Worm (Caenorhabditis elegans) whole organism, mixed stage, embryonic: ENCODE data around the gene txdc-9.

Experiments used
- M03D4.4 ChIP-seq: sonication (generic microtip); optimal IDR thresholded peaks from 2 replicates; lab custom pipeline; 2017; ENCODE audit warnings: mild to moderate bottlenecking, missing genetic modification characterization, missing compliant biosample characterization
- bed-3 ChIP-seq: fragments of 200-800 bp; sonication (Bioruptor generic); optimal IDR thresholded peaks from 3 replicates; lab custom pipeline; 2018; ENCODE audit warnings: mild to moderate bottlenecking, missing genetic modification characterization, moderate library complexity, missing compliant biosample characterization
- blmp-1 ChIP-seq: fragments of 150-350 bp; optimal IDR thresholded peaks from 2 replicates; lab custom pipeline; 2014; ENCODE audit warnings: missing biosample characterization, missing genetic modification characterization
- ceh-39 ChIP-seq: fragments of 150-350 bp; optimal IDR thresholded peaks from 2 replicates; lab custom pipeline; 2014; ENCODE audit warnings: missing biosample characterization, missing genetic modification characterization
- ceh-43 ChIP-seq: fragments of 200-800 bp; sonication (Bioruptor generic); optimal IDR thresholded peaks from 2 replicates; lab custom pipeline; 2018; ENCODE audit warnings: mild to moderate bottlenecking, missing genetic modification characterization, moderate library complexity, missing compliant biosample characterization
- ceh-83 ChIP-seq: fragments of 200-800 bp; sonication (Bioruptor generic); optimal IDR thresholded peaks from 2 replicates; lab custom pipeline; 2018; ENCODE audit warnings: mild to moderate bottlenecking, missing genetic modification characterization, missing compliant biosample characterization
- ces-1 ChIP-seq: fragments of 150-350 bp; optimal IDR thresholded peaks from 2 replicates; lab custom pipeline; 2014; ENCODE audit warnings: missing biosample characterization, missing genetic modification reagents, missing genetic modification characterization
- cnd-1 ChIP-seq: fragments of 200-800 bp; sonication (Bioruptor generic); optimal IDR thresholded peaks from 2 replicates; lab custom pipeline; 2018; ENCODE audit warnings: mild to moderate bottlenecking, missing genetic modification characterization, missing compliant biosample characterization
- drap-1 ChIP-seq: fragments of 200-800 bp; sonication (Bioruptor generic); optimal IDR thresholded peaks from 3 replicates; lab custom pipeline; 2018; ENCODE audit warnings: mild to moderate bottlenecking, missing genetic modification characterization, missing compliant biosample characterization
- elt-1 ChIP-seq: sonication (generic microtip); optimal IDR thresholded peaks from 2 replicates; lab custom pipeline; 2017; ENCODE audit warnings: missing genetic modification characterization, mild to moderate bottlenecking, missing compliant biosample characterization, antibody characterized with exemption, moderate library complexity, borderline replicate concordance; ENCODE audit not compliant: insufficient read depth
- elt-3 ChIP-seq: fragments of 150-350 bp; optimal IDR thresholded peaks from 2 replicates; lab custom pipeline; 2014; ENCODE audit warnings: missing biosample characterization, missing genetic modification characterization
- flh-1 ChIP-seq: fragments of 200-800 bp; sonication (Bioruptor generic); optimal IDR thresholded peaks from 2 replicates; lab custom pipeline; 2018; ENCODE audit warnings: mild to moderate bottlenecking, missing genetic modification characterization, moderate library complexity, missing compliant biosample characterization
- ham-2 ChIP-seq: fragments of 200-800 bp; sonication (Bioruptor generic); optimal IDR thresholded peaks from 2 replicates; lab custom pipeline; 2018; ENCODE audit warnings: mild to moderate bottlenecking, missing genetic modification characterization, missing compliant biosample characterization
- hlh-1 ChIP-seq: fragments of 150-350 bp; optimal IDR thresholded peaks from 2 replicates; lab custom pipeline; 2014; ENCODE audit warnings: missing biosample characterization, missing genetic modification reagents, missing genetic modification characterization
- lin-13 ChIP-seq: fragments of 150-350 bp; optimal IDR thresholded peaks from 2 replicates; lab custom pipeline; 2014; ENCODE audit warnings: missing biosample characterization, missing genetic modification characterization
- lin-32 ChIP-seq: fragments of 200-800 bp; sonication (Bioruptor generic); optimal IDR thresholded peaks from 2 replicates; lab custom pipeline; 2018; ENCODE audit warnings: mild to moderate bottlenecking, missing genetic modification characterization, missing compliant biosample characterization
- lsy-2 ChIP-seq: fragments of 150-350 bp; optimal IDR thresholded peaks from 2 replicates; lab custom pipeline; 2014; ENCODE audit warnings: missing biosample characterization, missing genetic modification characterization
- mab-5 ChIP-seq: fragments of 150-350 bp; optimal IDR thresholded peaks from 2 replicates; lab custom pipeline; 2014; ENCODE audit warnings: missing biosample characterization, missing genetic modification characterization
- mep-1 ChIP-seq: fragments of 150-350 bp; optimal IDR thresholded peaks from 2 replicates; lab custom pipeline; 2017; ENCODE audit warnings: missing biosample characterization, missing genetic modification reagents, missing genetic modification characterization, inconsistent platforms
- mls-2 ChIP-seq: sonication (generic microtip); optimal IDR thresholded peaks from 2 replicates; lab custom pipeline; 2016; ENCODE audit warnings: mild to moderate bottlenecking, missing genetic modification characterization, moderate library complexity, missing compliant biosample characterization
- nhr-12 ChIP-seq: fragments of 150-350 bp; optimal IDR thresholded peaks from 2 replicates; lab custom pipeline; 2014; ENCODE audit warnings: missing biosample characterization, missing genetic modification characterization
- nhr-2 ChIP-seq: fragments of 150-350 bp; optimal IDR thresholded peaks from 2 replicates; lab custom pipeline; 2014; ENCODE audit warnings: missing biosample characterization, missing genetic modification characterization
- nhr-237 ChIP-seq: fragments of 150-350 bp; optimal IDR thresholded peaks from 2 replicates; lab custom pipeline; 2014; ENCODE audit warnings: missing biosample characterization, missing genetic modification characterization
- nhr-28 ChIP-seq: fragments of 150-350 bp; optimal IDR thresholded peaks from 2 replicates; lab custom pipeline; 2014; ENCODE audit warnings: missing biosample characterization, missing genetic modification characterization
- nhr-76 ChIP-seq: sonication (generic microtip); optimal IDR thresholded peaks from 2 replicates; lab custom pipeline; 2017; ENCODE audit warnings: missing biosample characterization, missing genetic modification characterization
- pha-4 ChIP-seq: fragments of 150-350 bp; optimal IDR thresholded peaks from 2 replicates; lab custom pipeline; 2018; ENCODE audit warnings: missing biosample characterization, missing genetic modification reagents, missing genetic modification characterization
- sem-2 ChIP-seq: fragments of 200-800 bp; sonication (Bioruptor generic); optimal IDR thresholded peaks from 2 replicates; lab custom pipeline; 2018; ENCODE audit warnings: mild to moderate bottlenecking, missing genetic modification characterization, missing compliant biosample characterization
- snpc-4 ChIP-seq: fragments of 150-350 bp; optimal IDR thresholded peaks from 2 replicates; lab custom pipeline; 2014; ENCODE audit warnings: missing biosample characterization, missing genetic modification characterization
- sptf-1 ChIP-seq: sonication (generic microtip); optimal IDR thresholded peaks from 2 replicates; lab custom pipeline; 2017; ENCODE audit warnings: mild to moderate bottlenecking, missing genetic modification characterization, moderate library complexity, missing compliant biosample characterization
- tbx-8 ChIP-seq: fragments of 200-800 bp; sonication (Bioruptor generic); optimal IDR thresholded peaks from 2 replicates; lab custom pipeline; 2018; ENCODE audit warnings: mild to moderate bottlenecking, missing genetic modification characterization, moderate library complexity, missing compliant biosample characterization
- unc-120 ChIP-seq: sonication (generic microtip); optimal IDR thresholded peaks from 2 replicates; lab custom pipeline; 2017; ENCODE audit warnings: missing genetic modification characterization, missing compliant biosample characterization; ENCODE audit not compliant: poor library complexity, severe bottlenecking
- unc-39 ChIP-seq: fragments of 150-350 bp; optimal IDR thresholded peaks from 2 replicates; lab custom pipeline; 2014; ENCODE audit warnings: missing biosample characterization, missing genetic modification characterization
- unc-62 ChIP-seq: fragments of 150-350 bp; optimal IDR thresholded peaks from 2 replicates; lab custom pipeline; 2014; ENCODE audit warnings: missing biosample characterization, missing genetic modification reagents, missing genetic modification characterization
- zip-8 ChIP-seq: fragments of 150-350 bp; optimal IDR thresholded peaks from 2 replicates; lab custom pipeline; 2014; ENCODE audit warnings: missing biosample characterization, missing genetic modification characterization
- ztf-11 ChIP-seq: fragments of 150-350 bp; optimal IDR thresholded peaks from 2 replicates; lab custom pipeline; 2014; ENCODE audit warnings: missing biosample characterization, missing genetic modification characterization

The txdc-9 gene

DNA sequence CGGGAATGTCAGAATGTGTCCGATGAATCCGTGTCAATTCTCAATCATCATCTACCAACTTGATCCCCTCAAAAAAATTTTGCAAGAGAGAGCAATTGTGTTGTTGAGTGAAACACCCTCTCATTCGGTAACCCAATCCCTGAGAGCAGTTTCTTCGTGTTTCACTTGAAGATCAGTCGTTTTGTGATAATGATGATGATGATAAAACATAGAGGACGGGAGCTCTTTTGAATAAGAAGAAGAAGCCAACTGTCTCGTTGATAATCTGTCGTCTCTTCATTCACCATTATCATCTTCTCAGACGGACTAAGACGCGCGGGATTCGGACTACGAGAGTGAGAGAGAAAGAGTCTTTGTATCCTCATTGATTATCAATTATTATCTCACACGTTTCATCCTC is 26.9 kb upstream of the txdc-9 start:
- TF ChIP-seq tbx-8 (GFP tag; lab: Kevin White, UChicago) (no peak), lsy-2 (tag; lab: Kevin White, UChicago) (no peak), ceh-83 (GFP tag; lab: Kevin White, UChicago) (no peak), mls-2 (tag; lab: Kevin White, UChicago) (no peak), sem-2 (GFP tag; lab: Kevin White, UChicago) (no peak), cnd-1 (tag; lab: Kevin White, UChicago) (no peak), sptf-1 (tag; lab: Kevin White, UChicago) (no peak), unc-120 (tag; lab: Kevin White, UChicago) (peak; percentile 66), mab-5 (tag; lab: Kevin White, UChicago) (peak; percentile 30), nhr-76 (tag; lab: Kevin White, UChicago) (no peak), nhr-2 (no peak), blmp-1 (tag; lab: Kevin White, UChicago) (no peak), lin-32 (GFP tag; lab: Kevin White, UChicago) (no peak), flh-1 (no peak), nhr-28 (tag; lab: Kevin White, UChicago) (no peak), unc-39 (tag; lab: Kevin White, UChicago) (no peak), zip-8 (tag; lab: Kevin White, UChicago) (no peak), ces-1 (GFP tag; lab: Kevin White, UChicago) (no peak), hlh-1 (tag; lab: Kevin White, UChicago) (peak; percentile 94), ztf-11 (tag; lab: Kevin White, UChicago) (no peak), elt-1 (tag; lab: Kevin White, UChicago) (no peak), snpc-4 (no peak), drap-1 (no peak), ceh-39 (tag; lab: Kevin White, UChicago) (no peak), pha-4 (no peak), elt-3 (no peak), M03D4.4 (tag; lab: Kevin White, UChicago) (no peak), ceh-43 (GFP tag; lab: Kevin White, UChicago) (no peak), nhr-237 (no peak), unc-62 (GFP tag; lab: Kevin White, UChicago) (peak; percentile 88), nhr-12 (tag; lab: Kevin White, UChicago) (no peak), lin-13 (tag; lab: Kevin White, UChicago) (no peak), bed-3 (GFP tag; lab: Kevin White, UChicago) (no peak), mep-1 (tag; lab: Kevin White, UChicago) (no peak)

- no peak for TF ChIP-seq blmp-1 (tag; lab: Kevin White, UChicago)
- no peak for TF ChIP-seq nhr-76 (tag; lab: Kevin White, UChicago)
- no peak for TF ChIP-seq bed-3 (GFP tag; lab: Kevin White, UChicago)
- TF ChIP-seq snpc-4 = no peak
- no peak for TF ChIP-seq sem-2 (GFP tag; lab: Kevin White, UChicago)
- no peak for TF ChIP-seq unc-120 (tag; lab: Kevin White, UChicago)
- no peak for TF ChIP-seq cnd-1 (tag; lab: Kevin White, UChicago)
- no peak for TF ChIP-seq elt-1 (tag; lab: Kevin White, UChicago)
- no peak for TF ChIP-seq nhr-28 (tag; lab: Kevin White, UChicago)
- no peak for TF ChIP-seq lin-13 (tag; lab: Kevin White, UChicago)
- TF ChIP-seq hlh-1 (tag; lab: Kevin White, UChicago) = no peak
- no peak for TF ChIP-seq ham-2 (GFP tag; lab: Kevin White, UChicago)
- no peak for TF ChIP-seq nhr-237
- no peak for TF ChIP-seq ceh-43 (GFP tag; lab: Kevin White, UChicago)
These were observed 25.1 kb upstream of the txdc-9 start, which contains the start of gene let-756 for ce11 chrIII:6406829-6407228. let-756 (plus strand) TSS chrIII:6407129.

DNA sequence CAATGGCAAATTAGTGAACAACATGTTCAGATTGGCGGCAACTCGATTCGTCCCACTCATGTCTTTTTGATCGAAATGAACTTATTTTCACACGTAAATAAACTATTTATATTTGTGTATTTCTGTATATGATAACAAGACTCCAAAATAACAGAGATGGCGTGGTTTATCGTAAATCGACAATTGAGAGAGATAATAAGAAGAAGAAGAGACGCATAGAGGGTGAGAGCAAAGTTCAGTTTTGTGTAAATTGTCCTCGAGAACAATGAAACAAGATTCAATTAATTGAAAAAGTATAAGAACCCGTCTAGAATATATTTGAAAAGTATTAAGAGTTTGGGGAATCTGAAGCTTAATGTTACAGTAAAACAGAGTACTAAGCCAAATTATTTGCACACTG is 20.5 kb upstream of the txdc-9 start:
- TF ChIP-seq nhr-12 (tag; lab: Kevin White, UChicago) (no peak), pha-4 (no peak), lsy-2 (tag; lab: Kevin White, UChicago) (no peak), nhr-76 (tag; lab: Kevin White, UChicago) (no peak), ham-2 (GFP tag; lab: Kevin White, UChicago) (no peak), mls-2 (tag; lab: Kevin White, UChicago) (no peak), mep-1 (tag; lab: Kevin White, UChicago) (no peak), drap-1 (no peak), nhr-237 (no peak), tbx-8 (GFP tag; lab: Kevin White, UChicago) (no peak)
